Fruit fly (Drosophila melanogaster): ENCODE results near the gene CG8188.

DNA sequence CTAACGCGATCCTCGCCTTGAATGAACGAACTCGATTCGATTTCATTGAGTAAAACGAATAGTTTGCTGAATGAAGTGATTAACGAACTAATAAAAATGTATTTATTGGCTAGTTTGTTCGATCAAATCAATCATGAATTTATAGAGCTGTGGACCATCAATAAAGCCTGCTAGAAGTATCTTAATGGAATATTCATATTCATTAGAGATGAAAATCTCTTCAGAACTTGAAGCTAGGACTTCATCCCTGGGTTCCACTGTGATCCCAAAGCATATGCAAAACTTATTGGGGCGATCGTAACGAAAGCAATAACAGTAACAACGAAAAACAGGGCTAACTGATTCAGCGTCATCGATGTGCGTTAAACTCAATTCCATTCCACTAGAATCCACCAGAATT lies 5.6 kb downstream of the CG8188 start:
- TF ChIP-seq CG8478 (optimal IDR thresholded peaks at IDR 0.05) = no peak
- TF ChIP-seq CTCF (optimal IDR thresholded peaks at IDR 0.05) = no peak

All from S2 (cell line).